Worm (Caenorhabditis elegans) whole organism, L4 larva: ENCODE results near the gene C34C12.8.

Source experiments
- F26F4.8 ChIP-seq: fragments of 200-800 bp; sonication (Bioruptor generic); conservative IDR thresholded peaks from 2 replicates; pipeline ENCODE4 v1.3.6; 2022; ENCODE audit warnings: missing genetic modification characterization, missing compliant biosample characterization
- F37D6.2 ChIP-seq: sonication (generic microtip); optimal IDR thresholded peaks from 2 replicates; lab custom pipeline; 2016; ENCODE audit warnings: mild to moderate bottlenecking, missing genetic modification characterization, missing compliant biosample characterization
- F49E8.2 ChIP-seq: sonication (generic microtip); optimal IDR thresholded peaks from 2 replicates; lab custom pipeline; 2016; ENCODE audit warnings: missing compliant biosample characterization, mild to moderate bottlenecking, missing genetic modification characterization, borderline replicate concordance
- T26A8.4 ChIP-seq: fragments of 200-800 bp; sonication (Bioruptor generic); IDR thresholded peaks from 2 replicates; pipeline ENCODE4 v1.3.6; 2022; ENCODE audit warnings: missing genetic modification characterization, missing compliant biosample characterization
- Y5F2A.4 ChIP-seq: fragments of 200-800 bp; sonication (Bioruptor generic); optimal IDR thresholded peaks from 2 replicates; lab custom pipeline; 2018; ENCODE audit warnings: mild to moderate bottlenecking, missing genetic modification characterization, missing compliant biosample characterization
- Y75B8A.6 ChIP-seq: fragments of 200-800 bp; sonication (Bioruptor generic); IDR thresholded peaks from 2 replicates; pipeline ENCODE4 v1.3.6; 2022; ENCODE audit warnings: missing genetic modification reagents, missing genetic modification characterization, missing compliant biosample characterization
- aly-2 ChIP-seq: sonication (generic microtip); optimal IDR thresholded peaks from 2 replicates; lab custom pipeline; 2018; ENCODE audit warnings: missing biosample characterization, missing genetic modification characterization
- arid-1 ChIP-seq: fragments of 200-800 bp; sonication (Bioruptor generic); conservative IDR thresholded peaks from 2 replicates; pipeline ENCODE4 v1.3.6; 2022; ENCODE audit warnings: missing genetic modification reagents, missing genetic modification characterization, missing compliant biosample characterization
- attf-4 ChIP-seq: sonication (generic microtip); optimal IDR thresholded peaks from 3 replicates; lab custom pipeline; 2017; ENCODE audit warnings: missing biosample characterization, missing genetic modification characterization
- ceh-20 ChIP-seq: fragments of 200-800 bp; sonication (Bioruptor generic); IDR thresholded peaks from 2 replicates; pipeline ENCODE4 v1.3.6; 2022; ENCODE audit warnings: missing genetic modification reagents, missing genetic modification characterization, missing compliant biosample characterization
- ceh-28 ChIP-seq: fragments of 150-350 bp; optimal IDR thresholded peaks from 2 replicates; lab custom pipeline; 2014; ENCODE audit warnings: missing biosample characterization, missing genetic modification reagents, missing genetic modification characterization
- ceh-62 ChIP-seq: sonication (generic microtip); optimal IDR thresholded peaks from 2 replicates; lab custom pipeline; 2017; ENCODE audit warnings: missing biosample characterization, missing genetic modification characterization
- ctbp-1 ChIP-seq: fragments of 200-800 bp; sonication (Bioruptor generic); IDR thresholded peaks from 2 replicates; pipeline ENCODE4 v1.3.6; 2022; ENCODE audit warnings: missing genetic modification reagents, missing genetic modification characterization, missing compliant biosample characterization
- daf-12 ChIP-seq: fragments of 150-350 bp; optimal IDR thresholded peaks from 2 replicates; lab custom pipeline; 2014; ENCODE audit warnings: missing biosample characterization, missing genetic modification reagents, missing genetic modification characterization
- daf-16 ChIP-seq, 3 experiments: sonication (generic microtip); optimal IDR thresholded peaks; 2 replicates each; lab custom pipeline; 2016 to 2017; ENCODE audit warnings: missing genetic modification characterization in 3 of 3, missing genetic modification reagents in 3 of 3, mild to moderate bottlenecking in 2 of 3, missing compliant biosample characterization in 2 of 3, missing biosample characterization in 1 of 3, moderate library complexity in 1 of 3
- dmd-8 ChIP-seq: fragments of 200-800 bp; sonication (Bioruptor generic); IDR thresholded peaks from 2 replicates; pipeline ENCODE4 v1.3.6; 2022; ENCODE audit warnings: missing genetic modification characterization, missing compliant biosample characterization
- dpl-1 ChIP-seq: fragments of 150-350 bp; optimal IDR thresholded peaks from 2 replicates; lab custom pipeline; 2014; ENCODE audit warnings: missing biosample characterization, missing genetic modification reagents, missing genetic modification characterization
- egl-27 ChIP-seq: sonication (generic microtip); optimal IDR thresholded peaks from 3 replicates; lab custom pipeline; 2017; ENCODE audit warnings: missing biosample characterization, missing genetic modification reagents, missing genetic modification characterization
- egl-43 ChIP-seq: fragments of 200-800 bp; sonication (Bioruptor generic); IDR thresholded peaks from 2 replicates; pipeline ENCODE4 v1.3.6; 2022; ENCODE audit warnings: missing genetic modification reagents, missing genetic modification characterization, missing compliant biosample characterization
- gei-8 ChIP-seq: fragments of 200-800 bp; sonication (Bioruptor generic); optimal IDR thresholded peaks from 2 replicates; lab custom pipeline; 2018; ENCODE audit warnings: mild to moderate bottlenecking, missing genetic modification characterization, missing compliant biosample characterization
- lim-7 ChIP-seq: fragments of 200-800 bp; sonication (Bioruptor generic); IDR thresholded peaks from 2 replicates; pipeline ENCODE4 v1.3.6; 2022; ENCODE audit warnings: missing genetic modification characterization, missing compliant biosample characterization
- lin-1 ChIP-seq: fragments of 200-800 bp; sonication (Bioruptor generic); IDR thresholded peaks from 2 replicates; pipeline ENCODE4 v1.3.6; 2022; ENCODE audit warnings: missing genetic modification reagents, missing genetic modification characterization, missing compliant biosample characterization
- lin-29 ChIP-seq: fragments of 200-800 bp; sonication (Bioruptor generic); IDR thresholded peaks from 2 replicates; pipeline ENCODE4 v1.3.6; 2022; ENCODE audit warnings: missing genetic modification reagents, missing genetic modification characterization, missing compliant biosample characterization
- lsy-2 ChIP-seq, 2 experiments: fragments of 150-350 bp in 1 of 2; sonication (generic microtip) in 1 of 2; optimal IDR thresholded peaks; 2 replicates each; lab custom pipeline; 2014 to 2017; ENCODE audit warnings: missing biosample characterization in 2 of 2, missing genetic modification characterization in 2 of 2
- madf-5 ChIP-seq, 2 experiments: fragments of 200-800 bp; sonication (Bioruptor generic); IDR thresholded peaks; 2 replicates each; pipeline ENCODE4 v1.3.6; 2022; ENCODE audit warnings: missing compliant biosample characterization in 2 of 2, missing genetic modification characterization in 2 of 2
- madf-9 ChIP-seq: fragments of 200-800 bp; sonication (Bioruptor generic); conservative IDR thresholded peaks from 2 replicates; pipeline ENCODE4 v1.3.6; 2022; ENCODE audit warnings: missing genetic modification reagents, missing genetic modification characterization, missing compliant biosample characterization
- mdl-1 ChIP-seq, 2 experiments: fragments of 150-350 bp in 1 of 2; sonication (generic microtip) in 1 of 2; optimal IDR thresholded peaks; 2 replicates each; lab custom pipeline; 2014 to 2017; ENCODE audit warnings: missing biosample characterization in 2 of 2, missing genetic modification characterization in 2 of 2
- mep-1 ChIP-seq: fragments of 150-350 bp; sonication (generic microtip); optimal IDR thresholded peaks from 3 replicates; lab custom pipeline; 2014; ENCODE audit warnings: missing biosample characterization, missing genetic modification characterization
- mxl-2 ChIP-seq: fragments of 200-800 bp; sonication (Bioruptor generic); conservative IDR thresholded peaks from 2 replicates; pipeline ENCODE4 v1.3.6; 2022; ENCODE audit warnings: missing genetic modification reagents, missing genetic modification characterization, missing compliant biosample characterization
- mxl-3 ChIP-seq: fragments of 200-800 bp; sonication (Bioruptor generic); optimal IDR thresholded peaks from 2 replicates; lab custom pipeline; 2018; ENCODE audit warnings: mild to moderate bottlenecking, missing genetic modification characterization, missing compliant biosample characterization
- nhr-10 ChIP-seq: fragments of 150-350 bp; optimal IDR thresholded peaks from 2 replicates; lab custom pipeline; 2014; ENCODE audit warnings: missing biosample characterization, missing genetic modification characterization
- nhr-11 ChIP-seq: fragments of 150-350 bp; optimal IDR thresholded peaks from 2 replicates; lab custom pipeline; 2014; ENCODE audit warnings: missing biosample characterization, missing genetic modification characterization
- nhr-111 ChIP-seq: fragments of 200-800 bp; sonication (Bioruptor generic); optimal IDR thresholded peaks from 2 replicates; lab custom pipeline; 2018; ENCODE audit warnings: mild to moderate bottlenecking, missing genetic modification characterization, missing compliant biosample characterization
- nhr-25 ChIP-seq: sonication (generic microtip); optimal IDR thresholded peaks from 2 replicates; lab custom pipeline; 2017; ENCODE audit warnings: missing genetic modification characterization, mild to moderate bottlenecking, missing compliant biosample characterization, antibody characterized with exemption, moderate library complexity, borderline replicate concordance; ENCODE audit not compliant: insufficient read depth
- nhr-28 ChIP-seq: fragments of 150-350 bp; optimal IDR thresholded peaks from 2 replicates; lab custom pipeline; 2014; ENCODE audit warnings: missing biosample characterization, missing genetic modification characterization
- nhr-41 ChIP-seq: fragments of 200-800 bp; sonication (Bioruptor generic); IDR thresholded peaks from 2 replicates; pipeline ENCODE4 v1.3.6; 2022; ENCODE audit warnings: missing genetic modification reagents, missing genetic modification characterization, missing compliant biosample characterization
- nhr-42 ChIP-seq: fragments of 200-800 bp; sonication (Bioruptor generic); IDR thresholded peaks from 2 replicates; pipeline ENCODE4 v1.3.6; 2022; ENCODE audit warnings: missing genetic modification characterization, missing compliant biosample characterization
- nhr-48 ChIP-seq: sonication (generic microtip); optimal IDR thresholded peaks from 2 replicates; lab custom pipeline; 2016; ENCODE audit warnings: mild to moderate bottlenecking, missing genetic modification characterization, missing compliant biosample characterization
- nhr-76 ChIP-seq: fragments of 150-350 bp; optimal IDR thresholded peaks from 2 replicates; lab custom pipeline; 2014; ENCODE audit warnings: missing biosample characterization, missing genetic modification characterization
- nhr-77 ChIP-seq: fragments of 150-350 bp; optimal IDR thresholded peaks from 2 replicates; lab custom pipeline; 2014; ENCODE audit warnings: missing biosample characterization, missing genetic modification characterization
- pha-4 ChIP-seq, 2 experiments: fragments of 150-350 bp in 1 of 2; fragments of 200-800 bp in 1 of 2; sonication (Bioruptor generic) in 1 of 2; IDR thresholded peaks in 1 of 2; optimal IDR thresholded peaks in 1 of 2; 2 replicates each; pipeline versions ENCODE4 v1.3.6 to Lab custom; 2014 to 2022; ENCODE audit warnings: missing genetic modification characterization in 2 of 2, missing genetic modification reagents in 2 of 2, missing biosample characterization in 1 of 2, missing compliant biosample characterization in 1 of 2
- php-3 ChIP-seq: fragments of 200-800 bp; sonication (Bioruptor generic); IDR thresholded peaks from 2 replicates; pipeline ENCODE4 v1.3.6; 2022; ENCODE audit warnings: missing genetic modification reagents, missing genetic modification characterization, missing compliant biosample characterization
- pqm-1 ChIP-seq: sonication (generic microtip); optimal IDR thresholded peaks from 2 replicates; lab custom pipeline; 2017; ENCODE audit warnings: missing biosample characterization, missing genetic modification characterization
- sdz-12 ChIP-seq: fragments of 200-800 bp; sonication (Bioruptor generic); optimal IDR thresholded peaks from 2 replicates; lab custom pipeline; 2018; ENCODE audit warnings: mild to moderate bottlenecking, missing genetic modification characterization, missing compliant biosample characterization
- skn-1 ChIP-seq: fragments of 150-350 bp; optimal IDR thresholded peaks from 2 replicates; lab custom pipeline; 2014; ENCODE audit warnings: missing biosample characterization, missing genetic modification characterization
- snpc-1.2 ChIP-seq: fragments of 200-800 bp; sonication (Bioruptor generic); IDR thresholded peaks from 2 replicates; pipeline ENCODE4 v1.3.6; 2022; ENCODE audit warnings: missing genetic modification reagents, missing genetic modification characterization, missing compliant biosample characterization
- spr-1 ChIP-seq: sonication (generic microtip); optimal IDR thresholded peaks from 2 replicates; lab custom pipeline; 2016; ENCODE audit warnings: mild to moderate bottlenecking, missing genetic modification characterization, missing compliant biosample characterization
- spr-3 ChIP-seq: fragments of 200-800 bp; sonication (Bioruptor generic); optimal IDR thresholded peaks from 2 replicates; lab custom pipeline; 2018; ENCODE audit warnings: mild to moderate bottlenecking, missing genetic modification characterization, missing compliant biosample characterization
- zfp-2 ChIP-seq: sonication (generic microtip); optimal IDR thresholded peaks from 2 replicates; lab custom pipeline; 2016; ENCODE audit warnings: mild to moderate bottlenecking, missing genetic modification characterization, missing compliant biosample characterization
- zip-2 ChIP-seq: fragments of 150-350 bp; optimal IDR thresholded peaks from 2 replicates; lab custom pipeline; 2014; ENCODE audit warnings: missing biosample characterization, missing genetic modification characterization
- ztf-7 ChIP-seq: fragments of 150-350 bp; optimal IDR thresholded peaks from 2 replicates; lab custom pipeline; 2014; ENCODE audit warnings: missing biosample characterization, missing genetic modification characterization

The C34C12.8 gene

ce11 chrIII:3426741-3427140, 33.5 kb upstream of the C34C12.8 start (continued):
- TF ChIP-seq lin-1 (peak; percentile 22; the same call in 1 of the 2 replicates), nhr-48 (no peak), skn-1 (tag; lab: Kevin White, UChicago) (no peak), ceh-62 (tag; lab: Kevin White, UChicago) (no peak), lin-29 (GFP tag; lab: Robert Waterston, UW) (no peak), nhr-28 (no peak), nhr-42 (GFP tag; lab: Robert Waterston, UW) (no peak), T26A8.4 (GFP tag; lab: Robert Waterston, UW) (0 out of 2 replicates have a peak, but pooled peaks have one; percentile 15), F26F4.8 (no peak), mxl-3 (GFP tag; lab: Kevin White, UChicago) (no peak), spr-1 (tag; lab: Kevin White, UChicago) (no peak), lsy-2 (tag; optimal IDR thresholded peaks at IDR 0.05; lab: Kevin White, UChicago) (no peak), nhr-77 (no peak), lim-7 (GFP tag; lab: Robert Waterston, UW) (peak; percentile 79), F49E8.2 (no peak), snpc-1.2 (GFP tag; lab: Robert Waterston, UW) (no peak), daf-16 (GFP tag; optimal IDR thresholded peaks at IDR 0.05; lab: Kevin White, UChicago) (no peak), daf-16 (tag; optimal IDR thresholded peaks at IDR 0.05; lab: Kevin White, UChicago) (no peak), daf-12 (tag; lab: Kevin White, UChicago) (no peak), nhr-41 (GFP tag; lab: Robert Waterston, UW) (no peak), Y75B8A.6 (GFP tag; lab: Robert Waterston, UW) (no peak), egl-43 (GFP tag; lab: Robert Waterston, UW) (peak; percentile 83), nhr-10 (no peak), zip-2 (no peak), spr-3 (GFP tag; lab: Kevin White, UChicago) (no peak), dmd-8 (GFP tag; lab: Robert Waterston, UW) (peak; percentile 63; the same call in 1 of the 2 replicates), mdl-1 (tag; optimal IDR thresholded peaks at IDR 0.05; lab: Kevin White, UChicago) (no peak), dpl-1 (no peak), php-3 (GFP tag; lab: Robert Waterston, UW) (0 out of 2 replicates have a peak, but pooled peaks have one; percentile 14), mep-1 (tag; lab: Kevin White, UChicago) (no peak), ctbp-1 (0 out of 2 replicates have a peak, but pooled peaks have one; percentile 43), nhr-25 (tag; lab: Kevin White, UChicago) (no peak), nhr-11 (tag; lab: Kevin White, UChicago) (no peak), Y5F2A.4 (GFP tag; lab: Kevin White, UChicago) (no peak), pqm-1 (tag; lab: Kevin White, UChicago) (no peak), ceh-28 (tag; lab: Kevin White, UChicago) (no peak), attf-4 (no peak), F37D6.2 (tag; lab: Kevin White, UChicago) (no peak), nhr-111 (GFP tag; lab: Kevin White, UChicago) (no peak), egl-27 (tag; lab: Kevin White, UChicago) (no peak), madf-5 (GFP tag; IDR thresholded peaks at IDR 0.05; lab: Robert Waterston, UW) (0 out of 4 replicates have a peak, but pooled peaks of 1 of the 2 experiments have one; percentile 49), mxl-2 (GFP tag; lab: Robert Waterston, UW) (no peak), aly-2 (no peak), zfp-2 (tag; lab: Kevin White, UChicago) (no peak), pha-4 (GFP tag; IDR thresholded peaks at IDR 0.05; lab: Robert Waterston, UW) (peak; percentile 50; the same call in 1 of the 2 replicates), pha-4 (tag; optimal IDR thresholded peaks at IDR 0.05; lab: Kevin White, UChicago) (no peak), nhr-76 (no peak), ceh-20 (GFP tag; lab: Robert Waterston, UW) (0 out of 2 replicates have a peak, but pooled peaks have one; percentile 15), ztf-7 (no peak), sdz-12 (no peak), madf-9 (GFP tag; lab: Robert Waterston, UW) (no peak), gei-8 (GFP tag; lab: Kevin White, UChicago) (no peak), arid-1 (peak; percentile 83)
